Worm (Caenorhabditis elegans) whole organism, late embryonic: Measurements from ENCODE around the gene srh-99.
"Not testable (repeated sequence)": the region's sequence is repeated elsewhere in the genome, so short reads cannot be mapped to it uniquely, and the experiment has no call there.

Experiments used
- ahr-1 ChIP-seq: sonication (generic microtip); optimal IDR thresholded peaks from 2 replicates; lab custom pipeline; 2016; ENCODE audit warnings: missing genetic modification characterization, missing compliant biosample characterization
- fkh-10 ChIP-seq: fragments of 150-350 bp; optimal IDR thresholded peaks from 2 replicates; lab custom pipeline; 2014; ENCODE audit warnings: missing biosample characterization, missing genetic modification reagents, missing genetic modification characterization
- rnt-1 ChIP-seq: sonication (generic microtip); optimal IDR thresholded peaks from 2 replicates; lab custom pipeline; 2016; ENCODE audit warnings: missing genetic modification characterization, missing compliant biosample characterization
- zip-5 ChIP-seq: sonication (generic microtip); optimal IDR thresholded peaks from 2 replicates; lab custom pipeline; 2016; ENCODE audit warnings: missing genetic modification characterization, missing compliant biosample characterization

DNA sequence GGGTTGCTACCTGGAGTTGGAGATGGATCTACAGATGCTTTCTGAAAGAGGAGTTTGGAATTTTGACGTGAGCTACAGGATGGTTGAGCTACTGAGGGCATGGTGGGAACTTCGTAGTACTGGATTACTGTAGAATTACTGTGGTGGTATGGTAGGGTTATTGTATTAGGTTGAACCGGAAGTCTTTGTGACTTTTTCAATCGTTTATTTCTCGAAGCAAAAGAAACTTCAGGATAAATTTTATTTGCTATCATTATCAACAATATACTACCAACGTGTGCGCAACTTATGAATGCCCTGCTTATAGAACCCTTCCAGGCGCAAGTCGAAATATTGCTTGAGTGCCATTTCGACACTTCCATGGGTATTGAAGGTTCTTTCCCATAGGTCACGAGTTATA lies 45.2 kb upstream of the srh-99 start, which contains the start of gene T24E12.6:
- not testable (repeated sequence) for TF ChIP-seq zip-5 (tag; lab: Kevin White, UChicago); rnt-1 (tag; lab: Kevin White, UChicago); fkh-10 (GFP tag; lab: Kevin White, UChicago); ahr-1 (tag; lab: Kevin White, UChicago)
